Worm (Caenorhabditis elegans): Measurements from ENCODE around the gene srh-52.

srh-52 gene

ce11 chrV:15347292-15347691 is 28.8 kb downstream of the srh-52 start, which contains the start of gene C29F3.3:
Gene C29F3.3 (minus strand): TSS chrV:15347392.
- TF ChIP-seq sem-4 (tag; optimal IDR thresholded peaks at IDR 0.05) (no peak), lin-39 (tag; optimal IDR thresholded peaks at IDR 0.05) (no peak), sma-9 (GFP tag; optimal IDR thresholded peaks at IDR 0.05) (no peak), sma-9 (tag; optimal IDR thresholded peaks at IDR 0.05) (no peak), unc-55 (GFP tag; optimal IDR thresholded peaks at IDR 0.05) (no peak), zag-1 (tag; optimal IDR thresholded peaks at IDR 0.05) (no peak), nhr-77 (tag; optimal IDR thresholded peaks at IDR 0.05) (no peak), mab-5 (tag; optimal IDR thresholded peaks at IDR 0.05) (no peak)

ce11 chrV:15344481-15344880 is 31.6 kb downstream of the srh-52 start, which contains the start of gene wrt-8:
Gene wrt-8 (minus strand): TSS chrV:15344581.
- TF ChIP-seq sem-4 (tag; optimal IDR thresholded peaks at IDR 0.05) (no peak), unc-62 (GFP tag; optimal IDR thresholded peaks at IDR 0.05) (no peak), zag-1 (tag; optimal IDR thresholded peaks at IDR 0.05) (no peak), mdl-1 (tag; optimal IDR thresholded peaks at IDR 0.05) (no peak)

- TF ChIP-seq ztf-1 (GFP tag; conservative IDR thresholded peaks at IDR 0.05): no peak
- TF ChIP-seq snpc-4 (tag; optimal IDR thresholded peaks at IDR 0.05): no peak
- no peak for TF ChIP-seq nhr-11 (tag; optimal IDR thresholded peaks at IDR 0.05)
- no peak for TF ChIP-seq nhr-6 (tag; optimal IDR thresholded peaks at IDR 0.05)
- no peak for TF ChIP-seq alr-1 (tag; optimal IDR thresholded peaks at IDR 0.05)
- no peak for TF ChIP-seq Y55F3AM.14 (GFP tag; optimal IDR thresholded peaks at IDR 0.05)
- no peak for TF ChIP-seq C34F6.9 (tag; optimal IDR thresholded peaks at IDR 0.05)
- TF ChIP-seq peb-1 (tag; optimal IDR thresholded peaks at IDR 0.05): no peak
- no peak for TF ChIP-seq lin-13 (GFP tag; optimal IDR thresholded peaks at IDR 0.05)
- no peak for TF ChIP-seq nhr-10 (tag; optimal IDR thresholded peaks at IDR 0.05)
- no peak for TF ChIP-seq lin-11 (tag; optimal IDR thresholded peaks at IDR 0.05)
- no peak for TF ChIP-seq elt-3 (tag; optimal IDR thresholded peaks at IDR 0.05)
- TF ChIP-seq F13H6.1 (tag; optimal IDR thresholded peaks at IDR 0.05): no peak
- TF ChIP-seq zag-1 (tag; optimal IDR thresholded peaks at IDR 0.05): no peak
- TF ChIP-seq ceh-82 (tag; optimal IDR thresholded peaks at IDR 0.05): no peak
Observed at ce11 chrV:15341404-15341803, 34.7 kb downstream of the srh-52 start, which contains the start of gene clec-229. Gene clec-229 (minus strand): TSS chrV:15341504.

- TF ChIP-seq elt-1 (tag; optimal IDR thresholded peaks at IDR 0.05) (no peak), lin-13 (GFP tag; optimal IDR thresholded peaks at IDR 0.05) (no peak), skn-1 (tag; optimal IDR thresholded peaks at IDR 0.05) (no peak), zag-1 (tag; optimal IDR thresholded peaks at IDR 0.05) (no peak), nhr-12 (tag; optimal IDR thresholded peaks at IDR 0.05) (no peak), dmd-4 (tag; optimal IDR thresholded peaks at IDR 0.05) (no peak), nhr-6 (tag; optimal IDR thresholded peaks at IDR 0.05) (no peak), peb-1 (tag; optimal IDR thresholded peaks at IDR 0.05) (no peak), unc-39 (tag; optimal IDR thresholded peaks at IDR 0.05) (no peak)
Observed at ce11 chrV:15339363-15339762, 36.8 kb downstream of the srh-52 start, which contains the start of gene clec-228. Gene clec-228 (minus strand): TSS chrV:15339463.

ce11 chrV:15337405-15337804 is 38.7 kb downstream of the srh-52 start, which contains the start of gene wrt-7:
Gene wrt-7 (minus strand): TSS chrV:15337505.
- TF ChIP-seq mbf-1 (tag; optimal IDR thresholded peaks at IDR 0.05) (no peak), nhr-6 (tag; optimal IDR thresholded peaks at IDR 0.05) (no peak), mab-5 (tag; optimal IDR thresholded peaks at IDR 0.05) (no peak), sma-9 (GFP tag; optimal IDR thresholded peaks at IDR 0.05) (no peak), sma-9 (tag; optimal IDR thresholded peaks at IDR 0.05) (no peak), R02D3.7 (tag; optimal IDR thresholded peaks at IDR 0.05) (no peak), peb-1 (tag; optimal IDR thresholded peaks at IDR 0.05) (no peak), ztf-1 (GFP tag; conservative IDR thresholded peaks at IDR 0.05) (no peak), skn-1 (tag; optimal IDR thresholded peaks at IDR 0.05) (no peak), lin-11 (tag; optimal IDR thresholded peaks at IDR 0.05) (no peak), lsy-2 (tag; optimal IDR thresholded peaks at IDR 0.05) (no peak)

- no peak for TF ChIP-seq nhr-10 (tag; optimal IDR thresholded peaks at IDR 0.05)
- no peak for TF ChIP-seq unc-62 (GFP tag; optimal IDR thresholded peaks at IDR 0.05)
- no peak for TF ChIP-seq ztf-4 (tag; optimal IDR thresholded peaks at IDR 0.05)
Observed at ce11 chrV:15332851-15333250, 43.3 kb downstream of the srh-52 start, which contains the start of gene srw-113. Gene srw-113 (plus strand): TSS chrV:15333151.

All from whole organism, L2 larva.